Fruit fly (Drosophila melanogaster): ENCODE results near the gene E2f1.

Gene E2f1

dm6 chr3R:21679310-21679709 lies 18.6 kb upstream of the E2f1 start (continued):
- TF ChIP-seq CG10631 (GFP tag; optimal IDR thresholded peaks at IDR 0.05), result peak; percentile 37
- TF ChIP-seq CG8632 (GFP tag; optimal IDR thresholded peaks at IDR 0.05), result peak; percentile 28
- TF ChIP-seq CG15336 (GFP tag; IDR thresholded peaks at IDR 0.05), result no peak
- no peak for TF ChIP-seq CG31627 (GFP tag; optimal IDR thresholded peaks at IDR 0.05)
- no peak for TF ChIP-seq CG6276 (GFP tag; optimal IDR thresholded peaks at IDR 0.05)
- TF ChIP-seq dsx (GFP tag; optimal IDR thresholded peaks at IDR 0.05; ENCODE audit: poor library complexity, severe bottlenecking), result peak; percentile 34
- 0 out of 3 replicates have a peak, but pooled peaks have one; percentile 14 for TF ChIP-seq CG8119 (GFP tag; IDR thresholded peaks at IDR 0.05)
- no peak for TF ChIP-seq CG8319 (GFP tag; optimal IDR thresholded peaks at IDR 0.05)
- no peak for TF ChIP-seq Sox102F (GFP tag; optimal IDR thresholded peaks at IDR 0.05)
- TF ChIP-seq net (GFP tag; optimal IDR thresholded peaks at IDR 0.05), result peak; percentile 37
- peak; percentile 50 for TF ChIP-seq acj6 (GFP tag; optimal IDR thresholded peaks at IDR 0.05)
- no peak for TF ChIP-seq svp (GFP tag)
- no peak for TF ChIP-seq fd85E (GFP tag; optimal IDR thresholded peaks at IDR 0.05)
- no peak for TF ChIP-seq salr (GFP tag; optimal IDR thresholded peaks at IDR 0.05)
- peak; percentile 18 for TF ChIP-seq topi (GFP tag; optimal IDR thresholded peaks at IDR 0.05)
- peak; percentile 13 for TF ChIP-seq Sox14 (GFP tag; optimal IDR thresholded peaks at IDR 0.05)
- no peak for TF ChIP-seq spab (GFP tag; optimal IDR thresholded peaks at IDR 0.05)
- no peak for TF ChIP-seq CG11294 (GFP tag; IDR thresholded peaks at IDR 0.05)
- TF ChIP-seq CG1621 (tag; optimal IDR thresholded peaks at IDR 0.05), result no peak

dm6 chr3R:21671636-21672035 lies 11.0 kb upstream of the E2f1 start, which contains the start of gene PolA1:
TSS of gene PolA1 (minus strand) at chr3R:21671750.
- TF ChIP-seq Eip78C (GFP tag) (no peak), Ets21C (GFP tag; optimal IDR thresholded peaks at IDR 0.05) (no peak), cyc (GFP tag; optimal IDR thresholded peaks at IDR 0.05) (peak; percentile 6), CG31627 (GFP tag; optimal IDR thresholded peaks at IDR 0.05) (peak; percentile 29), esn (GFP tag; optimal IDR thresholded peaks at IDR 0.05) (peak; percentile 36), fd59A (GFP tag; optimal IDR thresholded peaks at IDR 0.05) (no peak), CG3032 (tag; optimal IDR thresholded peaks at IDR 0.05) (peak; percentile 10)

dm6 chr3R:21665404-21665803 lies 4.7 kb upstream of the E2f1 start:
- no peak for TF ChIP-seq CG7368 (GFP tag; optimal IDR thresholded peaks at IDR 0.05)
- no peak for TF ChIP-seq CG3919 (GFP tag; optimal IDR thresholded peaks at IDR 0.05)
- no peak for TF ChIP-seq CG11762 (GFP tag; optimal IDR thresholded peaks at IDR 0.05; ENCODE audit: insufficient read depth)
- TF ChIP-seq salr (GFP tag; optimal IDR thresholded peaks at IDR 0.05), result no peak
- no peak for TF ChIP-seq CG8319 (GFP tag; optimal IDR thresholded peaks at IDR 0.05)
- TF ChIP-seq Eip93F (GFP tag; optimal IDR thresholded peaks at IDR 0.05), result no peak
- TF ChIP-seq OdsH (GFP tag; optimal IDR thresholded peaks at IDR 0.05), result no peak
- TF ChIP-seq Ets21C (GFP tag; optimal IDR thresholded peaks at IDR 0.05), result no peak
- no peak for TF ChIP-seq CG9139 (GFP tag; optimal IDR thresholded peaks at IDR 0.05)
- TF ChIP-seq CG11294 (GFP tag; IDR thresholded peaks at IDR 0.05), result no peak
- no peak for TF ChIP-seq CG31627 (GFP tag; optimal IDR thresholded peaks at IDR 0.05)

- TF ChIP-seq pdm3 (GFP tag; optimal IDR thresholded peaks at IDR 0.05) (no peak), cyc (GFP tag; optimal IDR thresholded peaks at IDR 0.05) (no peak), fd59A (GFP tag; optimal IDR thresholded peaks at IDR 0.05) (no peak), Hr38 (GFP tag; optimal IDR thresholded peaks at IDR 0.05) (no peak), CG6792 (GFP tag; optimal IDR thresholded peaks at IDR 0.05) (no peak), Eip93F (GFP tag; optimal IDR thresholded peaks at IDR 0.05) (no peak), CG16779 (tag; optimal IDR thresholded peaks at IDR 0.05) (no peak), CG6854 (GFP tag; optimal IDR thresholded peaks at IDR 0.05) (no peak), CG34406 (GFP tag; optimal IDR thresholded peaks at IDR 0.05) (no peak), CG15336 (GFP tag; IDR thresholded peaks at IDR 0.05) (no peak), OdsH (GFP tag; optimal IDR thresholded peaks at IDR 0.05) (no peak), CG8319 (GFP tag; optimal IDR thresholded peaks at IDR 0.05) (no peak), CG6163 (GFP tag; IDR thresholded peaks at IDR 0.05) (no peak), achi (GFP tag; optimal IDR thresholded peaks at IDR 0.05) (no peak), vri (GFP tag; optimal IDR thresholded peaks at IDR 0.05) (no peak), Ets96B (tag; optimal IDR thresholded peaks at IDR 0.05) (no peak), CG8119 (GFP tag; IDR thresholded peaks at IDR 0.05) (no peak), spab (GFP tag; optimal IDR thresholded peaks at IDR 0.05) (no peak), fd85E (GFP tag; optimal IDR thresholded peaks at IDR 0.05) (no peak), acj6 (GFP tag; optimal IDR thresholded peaks at IDR 0.05) (no peak)
These were observed 3.4 kb upstream of the E2f1 start, which contains the start of gene Jhbp16 for dm6 chr3R:21664089-21664488. TSS of gene Jhbp16 (plus strand) at chr3R:21664389.

Measured in whole organism, prepupa.